Worm (Caenorhabditis elegans) whole organism, early embryonic: ENCODE measurements around the gene pab-2.

ENCODE experiments used
- aly-1 ChIP-seq: sonication (generic microtip); optimal IDR thresholded peaks from 2 replicates; lab custom pipeline; 2016; ENCODE audit warnings: missing genetic modification characterization, missing compliant biosample characterization
- ama-1 ChIP-seq: fragments of 150-350 bp; optimal IDR thresholded peaks from 2 replicates; lab custom pipeline; 2014
- ets-7 ChIP-seq: sonication (generic microtip); optimal IDR thresholded peaks from 2 replicates; lab custom pipeline; 2016; ENCODE audit warnings: missing genotype, missing genetic modification characterization, missing compliant biosample characterization
- flt-1 ChIP-seq: fragments of 200-800 bp; sonication (Bioruptor generic); IDR thresholded peaks from 2 replicates; pipeline ENCODE4 v1.3.6; 2022; ENCODE audit warnings: missing genetic modification characterization, missing compliant biosample characterization
- hnd-1 ChIP-seq: sonication (generic microtip); optimal IDR thresholded peaks from 2 replicates; lab custom pipeline; 2016; ENCODE audit warnings: missing genetic modification characterization, missing compliant biosample characterization
- pes-1 ChIP-seq: fragments of 200-800 bp; sonication (Bioruptor generic); IDR thresholded peaks from 2 replicates; pipeline ENCODE4 v1.3.6; 2022; ENCODE audit warnings: missing genetic modification reagents, missing genetic modification characterization, missing compliant biosample characterization
- scrt-1 ChIP-seq: fragments of 200-800 bp; sonication (Bioruptor generic); IDR thresholded peaks from 2 replicates; pipeline ENCODE4 v1.3.6; 2022; ENCODE audit warnings: missing genetic modification characterization, missing compliant biosample characterization
- sea-1 ChIP-seq: fragments of 200-800 bp; sonication (Bioruptor generic); conservative IDR thresholded peaks from 2 replicates; pipeline ENCODE4 v1.3.6; 2022; ENCODE audit warnings: missing genetic modification characterization, missing compliant biosample characterization
- tbx-37 ChIP-seq: fragments of 200-800 bp; sonication (Bioruptor generic); conservative IDR thresholded peaks from 2 replicates; pipeline ENCODE4 v1.3.6; 2022; ENCODE audit warnings: missing genetic modification reagents, missing genetic modification characterization, missing compliant biosample characterization

- TF ChIP-seq scrt-1 (GFP tag; lab: Robert Waterston, UW), result no peak
- TF ChIP-seq ama-1 (lab: Kevin White, UChicago), result no peak
- no peak for TF ChIP-seq pes-1 (GFP tag; lab: Robert Waterston, UW)
- no peak for TF ChIP-seq sea-1 (GFP tag; lab: Robert Waterston, UW)
- TF ChIP-seq flt-1 (GFP tag; lab: Robert Waterston, UW), result no peak
- TF ChIP-seq aly-1 (tag; lab: Kevin White, UChicago), result no peak
- TF ChIP-seq tbx-37 (GFP tag; lab: Robert Waterston, UW), result no peak
- no peak for TF ChIP-seq hnd-1 (tag; lab: Kevin White, UChicago)
- TF ChIP-seq ets-7 (tag; lab: Kevin White, UChicago), result no peak
Observed at ce11 chrX:13499098-13499497, 28.1 kb downstream of the pab-2 start.
